Fruit fly (Drosophila melanogaster) whole organism, embryonic: Measurements from ENCODE around the gene ich.
A peak's percentile ranks its signal among the peaks of the same experiment; 100 is the strongest.

Experiments used
- Abd-B ChIP-seq: fragments of 200-800 bp; sonication (Bioruptor generic); optimal IDR thresholded peaks from 2 replicates; lab custom pipeline; 2018; ENCODE audit warnings: missing biosample characterization, mild to moderate bottlenecking, missing genetic modification characterization, moderate library complexity
- Antp ChIP-seq: fragments of 200-800 bp; sonication (Bioruptor generic); optimal IDR thresholded peaks from 3 replicates; lab custom pipeline; 2016; ENCODE audit warnings: missing biosample characterization, missing genetic modification characterization
- Bgb ChIP-seq: fragments of 200-800 bp; sonication (Bioruptor generic); IDR thresholded peaks from 2 replicates; pipeline ENCODE4 v1.3.6; 2022; ENCODE audit warnings: missing biosample characterization, missing genetic modification characterization; ENCODE audit not compliant: partially characterized antibody
- C15 ChIP-seq: fragments of 200-800 bp; sonication (Bioruptor generic); IDR thresholded peaks from 3 replicates; pipeline ENCODE4 v1.3.6; 2022; ENCODE audit warnings: missing biosample characterization, missing genetic modification characterization
- CG10366 ChIP-seq: fragments of 200-800 bp; sonication (Bioruptor generic); IDR thresholded peaks from 2 replicates; pipeline ENCODE4 v1.3.6; 2022; ENCODE audit warnings: missing biosample characterization, missing genetic modification characterization
- CG11560 ChIP-seq: fragments of 200-800 bp; sonication (Bioruptor generic); IDR thresholded peaks from 3 replicates; pipeline ENCODE4 v1.3.6; 2022; ENCODE audit warnings: missing biosample characterization, missing genetic modification characterization
- CG12769 ChIP-seq: fragments of 200-800 bp; sonication (Bioruptor generic); optimal IDR thresholded peaks from 2 replicates; lab custom pipeline; 2019; ENCODE audit warnings: missing biosample characterization, mild to moderate bottlenecking, missing genetic modification characterization, moderate library complexity
- CG13123 ChIP-seq: fragments of 200-800 bp; sonication (Bioruptor generic); optimal IDR thresholded peaks from 2 replicates; lab custom pipeline; 2016; ENCODE audit warnings: missing biosample characterization, missing genetic modification characterization
- CG14050 ChIP-seq: fragments of 200-800 bp; sonication (Bioruptor generic); IDR thresholded peaks from 3 replicates; pipeline ENCODE4 v1.3.6; 2022; ENCODE audit warnings: missing biosample characterization, missing genetic modification characterization
- CG15514 ChIP-seq: fragments of 200-800 bp; sonication (Bioruptor generic); optimal IDR thresholded peaks from 3 replicates; lab custom pipeline; 2017; ENCODE audit warnings: missing biosample characterization, missing genetic modification characterization, mild to moderate bottlenecking, moderate library complexity, missing genetic modification reagents
- CG1602 ChIP-seq: fragments of 200-800 bp; sonication (Bioruptor generic); optimal IDR thresholded peaks from 3 replicates; lab custom pipeline; 2016; ENCODE audit warnings: missing biosample characterization, missing genetic modification characterization
- CG1832 ChIP-seq: fragments of 200-800 bp; sonication (Bioruptor generic); optimal IDR thresholded peaks from 2 replicates; lab custom pipeline; 2017; ENCODE audit warnings: missing biosample characterization, mild to moderate bottlenecking, missing genetic modification characterization, inconsistent platforms
- CG18619 ChIP-seq: fragments of 200-800 bp; sonication (Bioruptor generic); optimal IDR thresholded peaks from 3 replicates; lab custom pipeline; 2017; ENCODE audit warnings: missing biosample characterization, mild to moderate bottlenecking, missing genetic modification characterization
- CG18764 ChIP-seq: fragments of 200-800 bp; sonication (Bioruptor generic); optimal IDR thresholded peaks from 3 replicates; lab custom pipeline; 2016; ENCODE audit warnings: missing biosample characterization, missing genetic modification characterization
- CG2116 ChIP-seq: fragments of 200-800 bp; sonication (Bioruptor generic); optimal IDR thresholded peaks from 3 replicates; lab custom pipeline; 2018; ENCODE audit warnings: missing biosample characterization, mild to moderate bottlenecking, missing genetic modification characterization
- CG2120 ChIP-seq: fragments of 200-800 bp; sonication (Bioruptor generic); optimal IDR thresholded peaks from 3 replicates; lab custom pipeline; 2016; ENCODE audit warnings: missing biosample characterization, missing genetic modification characterization
- CG2129 ChIP-seq: fragments of 200-800 bp; sonication (Bioruptor generic); IDR thresholded peaks from 2 replicates; pipeline ENCODE4 v1.3.6; 2022; ENCODE audit warnings: missing biosample characterization, missing genetic modification characterization; ENCODE audit not compliant: partially characterized antibody
- CG2199 ChIP-seq: fragments of 200-800 bp; sonication (Bioruptor generic); IDR thresholded peaks from 3 replicates; pipeline ENCODE4 v1.3.6; 2022; ENCODE audit warnings: missing biosample characterization, missing genetic modification characterization
- CG2678 ChIP-seq: fragments of 200-800 bp; sonication (Bioruptor generic); optimal IDR thresholded peaks from 3 replicates; lab custom pipeline; 2019; ENCODE audit warnings: missing biosample characterization, mild to moderate bottlenecking, missing genetic modification characterization, moderate library complexity
- CG30431 ChIP-seq: fragments of 200-800 bp; sonication (Bioruptor generic); optimal IDR thresholded peaks from 2 replicates; lab custom pipeline; 2017; ENCODE audit warnings: missing biosample characterization, missing genetic modification characterization
- CG3065 ChIP-seq: fragments of 200-800 bp; sonication (Bioruptor generic); optimal IDR thresholded peaks from 2 replicates; lab custom pipeline; 2016; ENCODE audit warnings: missing biosample characterization, missing genetic modification characterization
- CG5180 ChIP-seq: fragments of 200-800 bp; sonication (Bioruptor generic); optimal IDR thresholded peaks from 3 replicates; lab custom pipeline; 2017; ENCODE audit warnings: missing biosample characterization, missing genetic modification characterization, mild to moderate bottlenecking, moderate library complexity, missing genetic modification reagents
- CG8478 ChIP-seq: fragments of >200 bp; optimal IDR thresholded peaks from 2 replicates; lab custom pipeline; 2018
- CG8944 ChIP-seq: fragments of 200-800 bp; sonication (Bioruptor generic); optimal IDR thresholded peaks from 3 replicates; lab custom pipeline; 2016; ENCODE audit warnings: missing biosample characterization, missing genetic modification characterization
- CG9215 ChIP-seq: fragments of 200-800 bp; sonication (Bioruptor generic); IDR thresholded peaks from 2 replicates; pipeline ENCODE4 v1.3.6; 2022; ENCODE audit warnings: missing biosample characterization, missing genetic modification characterization
- CG9437 ChIP-seq: fragments of 200-800 bp; sonication (Bioruptor generic); optimal IDR thresholded peaks from 2 replicates; lab custom pipeline; 2018; ENCODE audit warnings: missing biosample characterization, mild to moderate bottlenecking, missing genetic modification characterization
- CkIIα-i1 ChIP-seq: fragments of 200-800 bp; sonication (Bioruptor generic); IDR thresholded peaks from 2 replicates; pipeline ENCODE4 v1.3.6; 2022; ENCODE audit warnings: missing biosample characterization, missing genetic modification characterization
- CoRest ChIP-seq: fragments of 200-800 bp; sonication (Bioruptor generic); optimal IDR thresholded peaks from 3 replicates; lab custom pipeline; 2018; ENCODE audit warnings: missing biosample characterization, mild to moderate bottlenecking, missing genetic modification characterization, moderate library complexity
- Dll ChIP-seq: fragments of 200-800 bp; sonication (Bioruptor generic); IDR thresholded peaks from 4 replicates; pipeline ENCODE4 v1.3.6; 2022; ENCODE audit warnings: missing biosample characterization, missing genetic modification characterization; ENCODE audit not compliant: partially characterized antibody
- Eip74EF ChIP-seq, 2 experiments: fragments of 200-800 bp in 1 of 2; fragments of >200 bp in 1 of 2; sonication (Bioruptor generic) in 1 of 2; optimal IDR thresholded peaks; 2 replicates each; lab custom pipeline; 2017 to 2019; ENCODE audit warnings: missing biosample characterization in 2 of 2, missing genetic modification characterization in 2 of 2, mild to moderate bottlenecking in 1 of 2, moderate library complexity in 1 of 2
- GATAe ChIP-seq: fragments of 200-800 bp; sonication (Bioruptor generic); conservative IDR thresholded peaks from 2 replicates; pipeline ENCODE4 v1.3.6; 2022; ENCODE audit warnings: missing biosample characterization, missing genetic modification characterization
- HmgD ChIP-seq: fragments of 200-800 bp; sonication (Bioruptor generic); optimal IDR thresholded peaks from 3 replicates; lab custom pipeline; 2016; ENCODE audit warnings: missing biosample characterization, missing genetic modification characterization
- Med ChIP-seq: fragments of 200-800 bp; sonication (Bioruptor generic); peaks from one replicate; lab custom pipeline; 2016; ENCODE audit warnings: missing biosample characterization, missing genetic modification characterization, mild to moderate bottlenecking, inconsistent platforms, moderate library complexity
- Ptx1 ChIP-seq: fragments of 200-800 bp; sonication (Bioruptor generic); IDR thresholded peaks from 2 replicates; pipeline ENCODE4 v1.3.6; 2022; ENCODE audit warnings: missing biosample characterization, missing genetic modification characterization
- Rfx ChIP-seq: fragments of 200-800 bp; sonication (Bioruptor generic); IDR thresholded peaks from 2 replicates; pipeline ENCODE4 v1.3.6; 2022; ENCODE audit warnings: missing biosample characterization, missing genetic modification characterization
- Six4 ChIP-seq: fragments of 200-800 bp; sonication (Bioruptor generic); optimal IDR thresholded peaks from 2 replicates; lab custom pipeline; 2016; ENCODE audit warnings: missing biosample characterization, missing genetic modification characterization
- Ssrp ChIP-seq: fragments of 200-800 bp; sonication (Bioruptor generic); optimal IDR thresholded peaks from 2 replicates; lab custom pipeline; 2018; ENCODE audit warnings: missing biosample characterization, mild to moderate bottlenecking, missing genetic modification characterization, moderate library complexity
- caup ChIP-seq: fragments of 200-800 bp; sonication (Bioruptor generic); optimal IDR thresholded peaks from 3 replicates; lab custom pipeline; 2017; ENCODE audit warnings: missing biosample characterization, mild to moderate bottlenecking, missing genetic modification characterization, moderate library complexity; ENCODE audit not compliant: severe bottlenecking
- chm ChIP-seq: fragments of 200-800 bp; sonication (Bioruptor generic); IDR thresholded peaks from 2 replicates; pipeline ENCODE4 v1.3.6; 2022; ENCODE audit warnings: missing biosample characterization, missing genetic modification characterization
- esg ChIP-seq: fragments of 200-800 bp; sonication (Bioruptor generic); conservative IDR thresholded peaks from 2 replicates; pipeline ENCODE4 v1.3.6; 2022; ENCODE audit warnings: missing biosample characterization, missing genetic modification characterization
- fd96Cb ChIP-seq: fragments of 200-800 bp; sonication (Bioruptor generic); optimal IDR thresholded peaks from 2 replicates; lab custom pipeline; 2018; ENCODE audit warnings: missing biosample characterization, mild to moderate bottlenecking, missing genetic modification characterization, moderate library complexity
- jing ChIP-seq: fragments of 200-800 bp; sonication (Bioruptor generic); optimal IDR thresholded peaks from 2 replicates; lab custom pipeline; 2018; ENCODE audit warnings: missing biosample characterization, mild to moderate bottlenecking, missing genetic modification characterization
- lbe ChIP-seq: fragments of 200-800 bp; sonication (Bioruptor generic); optimal IDR thresholded peaks from 2 replicates; lab custom pipeline; 2016; ENCODE audit warnings: missing biosample characterization, mild to moderate bottlenecking, missing genetic modification characterization
- lola ChIP-seq, 3 experiments: fragments of >200 bp in 2 of 3; fragments of 200-800 bp in 1 of 3; sonication (Bioruptor generic) in 1 of 3; optimal IDR thresholded peaks; 2 replicates each; lab custom pipeline; 2017 to 2019; ENCODE audit warnings: missing biosample characterization in 3 of 3, missing genetic modification characterization in 3 of 3, mild to moderate bottlenecking in 1 of 3, moderate library complexity in 1 of 3
- otp ChIP-seq: fragments of 200-800 bp; sonication (Bioruptor generic); IDR thresholded peaks from 3 replicates; pipeline ENCODE4, ENCODE4 v1.3.6; 2022; ENCODE audit warnings: missing biosample characterization, missing genetic modification characterization
- run ChIP-seq: fragments of 200-800 bp; sonication (Bioruptor generic); optimal IDR thresholded peaks from 3 replicates; lab custom pipeline; 2018; ENCODE audit warnings: missing biosample characterization, mild to moderate bottlenecking, missing genetic modification characterization
- so ChIP-seq: fragments of 200-800 bp; sonication (Bioruptor generic); IDR thresholded peaks from 3 replicates; pipeline ENCODE4 v1.3.6; 2022; ENCODE audit warnings: missing biosample characterization, missing genetic modification characterization
- sqz ChIP-seq: fragments of 200-800 bp; sonication (Bioruptor generic); optimal IDR thresholded peaks from 3 replicates; lab custom pipeline; 2018; ENCODE audit warnings: missing biosample characterization, mild to moderate bottlenecking, missing genetic modification characterization
- tio ChIP-seq: fragments of 200-800 bp; sonication (Bioruptor generic); optimal IDR thresholded peaks from 2 replicates; lab custom pipeline; 2017; ENCODE audit warnings: missing biosample characterization, missing genetic modification characterization, inconsistent platforms
- tx ChIP-seq: fragments of 200-800 bp; sonication (Bioruptor generic); optimal IDR thresholded peaks from 2 replicates; lab custom pipeline; 2016; ENCODE audit warnings: missing biosample characterization, missing genetic modification characterization
- usp ChIP-seq: fragments of >200 bp; optimal IDR thresholded peaks from 2 replicates; lab custom pipeline; 2017; ENCODE audit warnings: missing biosample characterization, missing genetic modification characterization
- yki ChIP-seq: fragments of >200 bp; optimal IDR thresholded peaks from 3 replicates; lab custom pipeline; 2018

Gene ich

dm6 chr3R:8980776-8981165 is 17.9 kb upstream of the ich start, which contains the start of gene CAHbeta (continued):
- TF ChIP-seq CG11560 (tag; lab: Robert Waterston, UW) (no peak), CG1832 (GFP tag; lab: Kevin White, UChicago) (no peak), yki (no peak), CG9215 (no peak), Abd-B (no peak), CG2199 (0 out of 3 replicates have a peak, but pooled peaks have one; percentile 2), tio (GFP tag; lab: Kevin White, UChicago) (no peak), fd96Cb (no peak), esg (GFP tag; lab: Robert Waterston, UW) (no peak), CG5180 (no peak), CG9437 (GFP tag; lab: Kevin White, UChicago) (no peak), CG14050 (GFP tag; lab: Robert Waterston, UW) (no peak), caup (GFP tag; lab: Kevin White, UChicago) (no peak), Antp (GFP tag; lab: Kevin White, UChicago) (no peak), C15 (no peak), Ptx1 (GFP tag; lab: Robert Waterston, UW) (no peak), run (tag; lab: Kevin White, UChicago) (no peak), CG8478 (lab: Kevin White, UChicago) (no peak), lbe (GFP tag; lab: Kevin White, UChicago) (no peak), CG18764 (GFP tag; lab: Kevin White, UChicago) (no peak), HmgD (GFP tag; lab: Kevin White, UChicago) (no peak), Eip74EF (GFP tag; optimal IDR thresholded peaks at IDR 0.05; lab: Kevin White, UChicago) (no peak), chm (peak; percentile 41; the same call in 1 of the 2 replicates), CG3065 (GFP tag; lab: Kevin White, UChicago) (no peak), CG12769 (tag; lab: Kevin White, UChicago) (peak; percentile 67), CkIIα-i1 (GFP tag; lab: Robert Waterston, UW) (no peak), so (GFP tag; lab: Robert Waterston, UW) (no peak), CG13123 (GFP tag; lab: Kevin White, UChicago) (no peak), CoRest (no peak), sqz (peak; percentile 63), Six4 (no peak), Rfx (GFP tag; lab: Robert Waterston, UW) (peak; percentile 19; the same call in 1 of the 2 replicates), Med (GFP tag; lab: Kevin White, UChicago) (peak; percentile 82), CG1602 (GFP tag; lab: Kevin White, UChicago) (no peak), CG2120 (GFP tag; lab: Kevin White, UChicago) (no peak), CG18619 (no peak), Bgb (no peak), CG15514 (no peak), tx (no peak), Dll (GFP tag; lab: Robert Waterston, UW) (peak; percentile 34; the same call in 1 of the 4 replicates), CG8944 (GFP tag; lab: Kevin White, UChicago) (no peak), otp (GFP tag; lab: Robert Waterston, UW) (no peak), lola (GFP tag; optimal IDR thresholded peaks at IDR 0.05; lab: Kevin White, UChicago) (no peak), jing (GFP tag; lab: Kevin White, UChicago) (no peak), CG2116 (GFP tag; lab: Kevin White, UChicago) (no peak), CG30431 (GFP tag; lab: Kevin White, UChicago) (no peak), CG2678 (no peak), CG10366 (GFP tag; lab: Robert Waterston, UW) (no peak), usp (GFP tag; lab: Kevin White, UChicago) (no peak), Ssrp (no peak), CG2129 (GFP tag; lab: Robert Waterston, UW) (no peak), GATAe (GFP tag; lab: Robert Waterston, UW) (no peak)
